Worm (Caenorhabditis elegans) whole organism, young adult: Measurements from ENCODE around the gene exc-5.

Experiments
- F23B12.7 ChIP-seq: sonication (generic microtip); optimal IDR thresholded peaks from 2 replicates; lab custom pipeline; 2017; ENCODE audit warnings: missing genetic modification characterization, mild to moderate bottlenecking, missing compliant biosample characterization, antibody characterized with exemption, moderate library complexity; ENCODE audit not compliant: insufficient read depth
- attf-6 ChIP-seq: fragments of 200-800 bp; sonication (Bioruptor generic); IDR thresholded peaks from 2 replicates; pipeline ENCODE4 v1.3.6; 2022; ENCODE audit warnings: missing genetic modification reagents, missing genetic modification characterization, missing compliant biosample characterization
- ceh-40 ChIP-seq: fragments of 200-800 bp; sonication (Bioruptor generic); IDR thresholded peaks from 2 replicates; pipeline ENCODE4 v1.3.6; 2022; ENCODE audit warnings: missing genetic modification characterization, missing compliant biosample characterization
- dox-1 ChIP-seq: fragments of 200-800 bp; sonication (Bioruptor generic); IDR thresholded peaks from 2 replicates; pipeline ENCODE4 v1.3.6; 2022; ENCODE audit warnings: missing genetic modification reagents, missing genetic modification characterization, missing compliant biosample characterization
- rpc-1 ChIP-seq, 2 experiments: fragments of 150-350 bp in 1 of 2; sonication (generic microtip) in 1 of 2; optimal IDR thresholded peaks; 2 replicates each; lab custom pipeline; 2014 to 2018; ENCODE audit warnings: missing biosample characterization in 1 of 2, missing genetic modification characterization in 1 of 2, missing genetic modification reagents in 1 of 2, missing genotype in 1 of 2
- somi-1 ChIP-seq: fragments of 200-800 bp; sonication (Bioruptor generic); optimal IDR thresholded peaks from 2 replicates; lab custom pipeline; 2018; ENCODE audit warnings: mild to moderate bottlenecking, missing genetic modification characterization, missing compliant biosample characterization
- tlf-1 ChIP-seq: fragments of 200-800 bp; sonication (Bioruptor generic); optimal IDR thresholded peaks from 2 replicates; lab custom pipeline; 2018; ENCODE audit warnings: mild to moderate bottlenecking, missing genetic modification characterization, missing compliant biosample characterization
- unc-62 ChIP-seq: fragments of 150-350 bp; optimal IDR thresholded peaks from 2 replicates; lab custom pipeline; 2014; ENCODE audit warnings: missing biosample characterization, missing genetic modification reagents, missing genetic modification characterization

ce11 chrIV:8752492-8752891 is 61.0 kb downstream of the exc-5 start:
- TF ChIP-seq rpc-1 (optimal IDR thresholded peaks at IDR 0.05; lab: Kevin White, UChicago) (no peak), rpc-1 (tag; optimal IDR thresholded peaks at IDR 0.05; lab: Kevin White, UChicago) (no peak), F23B12.7 (tag; lab: Kevin White, UChicago) (no peak), tlf-1 (GFP tag; lab: Kevin White, UChicago) (no peak), somi-1 (GFP tag; lab: Kevin White, UChicago) (no peak), ceh-40 (GFP tag; lab: Robert Waterston, UW) (no peak), attf-6 (GFP tag; lab: Robert Waterston, UW) (no peak), dox-1 (GFP tag; lab: Robert Waterston, UW) (no peak), unc-62 (GFP tag; lab: Kevin White, UChicago) (no peak)
